Fruit fly (Drosophila melanogaster): ENCODE data around the gene CG13998.

- no peak for TF ChIP-seq CG12605 (GFP tag; IDR thresholded peaks at IDR 0.05)
- no peak for TF ChIP-seq CG8301 (tag; optimal IDR thresholded peaks at IDR 0.05)
- TF ChIP-seq CG14655 (GFP tag; optimal IDR thresholded peaks at IDR 0.05), result no peak
- TF ChIP-seq CG17806 (tag; optimal IDR thresholded peaks at IDR 0.05), result no peak
- no peak for TF ChIP-seq EcR (GFP tag; optimal IDR thresholded peaks at IDR 0.05)
- no peak for TF ChIP-seq rn (GFP tag; IDR thresholded peaks at IDR 0.05)
- TF ChIP-seq CG32121 (GFP tag; IDR thresholded peaks at IDR 0.05), result no peak
- no peak for TF ChIP-seq CG10348 (GFP tag; IDR thresholded peaks at IDR 0.05)
- no peak for TF ChIP-seq gl (tag; optimal IDR thresholded peaks at IDR 0.05)
- no peak for TF ChIP-seq fd96Ca (GFP tag; IDR thresholded peaks at IDR 0.05)
These were observed 41.8 kb upstream of the CG13998 start for dm6 chr2L:5998383-5998782.
